Worm (Caenorhabditis elegans): Measurements from ENCODE around the gene R10D12.6.

ce11 chrV:13934545-13934944 lies 14.6 kb upstream of the R10D12.6 start, which contains the start of gene R10D12.1:
- TF ChIP-seq nhr-12 (tag; optimal IDR thresholded peaks at IDR 0.05) (no peak), snpc-4 (tag; optimal IDR thresholded peaks at IDR 0.05) (no peak)
